Fruit fly (Drosophila melanogaster): ENCODE results near the gene CG13458.

Gene CG13458

DNA sequence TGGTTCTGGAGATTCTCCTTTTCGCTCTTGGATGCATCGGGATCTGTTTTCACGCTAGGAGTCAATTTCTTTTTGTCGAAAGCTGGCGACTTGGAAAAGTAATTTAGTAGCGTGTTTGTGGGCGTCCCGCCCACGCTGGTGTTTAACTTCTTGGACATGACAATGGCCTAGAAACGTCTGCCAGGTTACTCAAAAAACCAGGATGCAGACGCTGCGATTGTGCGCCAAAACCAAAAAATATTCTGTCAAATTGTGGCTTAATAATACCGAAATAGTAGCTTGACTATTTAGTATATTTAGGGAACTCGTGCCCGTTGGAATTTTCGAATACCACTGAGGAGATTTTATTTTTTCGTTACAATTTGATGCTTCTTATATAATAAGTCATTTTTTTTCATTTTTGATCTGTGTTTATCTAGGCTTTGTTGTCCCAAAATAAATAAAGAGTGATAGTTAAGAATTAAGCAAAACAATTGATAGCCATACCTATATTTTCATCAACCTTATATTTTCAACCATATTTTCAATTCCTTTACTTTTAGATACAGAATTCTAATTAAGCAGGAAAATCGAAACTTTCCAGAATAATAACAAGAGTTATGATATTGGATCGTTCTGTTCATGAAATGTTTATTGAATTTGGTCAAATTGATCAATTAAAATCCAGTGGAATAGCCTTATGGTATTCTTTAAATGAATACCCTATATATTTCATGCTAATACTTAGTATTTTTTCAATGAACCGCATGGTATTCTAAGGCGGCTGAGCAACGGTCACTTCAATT, 45.2 kb downstream of the CG13458 start, which contains the start of the genes Msh6 and Prp31 (continued):
- TF ChIP-seq kay (GFP tag; optimal IDR thresholded peaks at IDR 0.05) = no peak
- TF ChIP-seq jumu (GFP tag; optimal IDR thresholded peaks at IDR 0.05) = peak; percentile 50
- TF ChIP-seq CG1233 (GFP tag; optimal IDR thresholded peaks at IDR 0.05) = peak; percentile 63
- TF ChIP-seq jigr1 (GFP tag; IDR thresholded peaks at IDR 0.05) = no peak; the same call in 2 of the 3 replicates
- TF ChIP-seq CG12299 (tag; optimal IDR thresholded peaks at IDR 0.05) = no peak
- TF ChIP-seq Nf-YC (tag; optimal IDR thresholded peaks at IDR 0.05) = no peak
- peak; percentile 36 for TF ChIP-seq crc (GFP tag; optimal IDR thresholded peaks at IDR 0.05)
- no peak for TF ChIP-seq Mad (GFP tag; optimal IDR thresholded peaks at IDR 0.05)
- peak; percentile 71 for TF ChIP-seq ssp (GFP tag; IDR thresholded peaks at IDR 0.05)
- no peak for TF ChIP-seq gsb-n (tag; optimal IDR thresholded peaks at IDR 0.05)
- TF ChIP-seq Oaz (GFP tag; IDR thresholded peaks at IDR 0.05) = no peak
- no peak for TF ChIP-seq sc (optimal IDR thresholded peaks at IDR 0.05)
- TF ChIP-seq sc (GFP tag; optimal IDR thresholded peaks at IDR 0.05) = peak; percentile 46
- TF ChIP-seq BtbVII (GFP tag; optimal IDR thresholded peaks at IDR 0.05) = no peak
- no peak for TF ChIP-seq chinmo (GFP tag; IDR thresholded peaks at IDR 0.05; ENCODE audit: partially characterized antibody)
- TF ChIP-seq btn (GFP tag; optimal IDR thresholded peaks at IDR 0.05) = no peak
- peak; percentile 72 for TF ChIP-seq CG10209 (GFP tag; optimal IDR thresholded peaks at IDR 0.05)
- no peak for TF ChIP-seq nau (GFP tag; optimal IDR thresholded peaks at IDR 0.05)
- peak; percentile 21 for TF ChIP-seq CG2202 (tag; optimal IDR thresholded peaks at IDR 0.05)
- TF ChIP-seq Ada2b (GFP tag; IDR thresholded peaks at IDR 0.05) = peak; percentile 67
- peak; percentile 42; the same call in 1 of the 2 replicates for TF ChIP-seq Ptx1 (GFP tag; IDR thresholded peaks at IDR 0.05)
- no peak for TF ChIP-seq tio (GFP tag; optimal IDR thresholded peaks at IDR 0.05)
- no peak for TF ChIP-seq peb (GFP tag; IDR thresholded peaks at IDR 0.05)
- peak; percentile 72 for TF ChIP-seq twi (tag; optimal IDR thresholded peaks at IDR 0.05)
- no peak for TF ChIP-seq CkIIα-i1 (GFP tag; IDR thresholded peaks at IDR 0.05)
- TF ChIP-seq CG5953 (GFP tag; IDR thresholded peaks at IDR 0.05) = no peak
- no peak for TF ChIP-seq z (GFP tag; IDR thresholded peaks at IDR 0.05)
- TF ChIP-seq CG12236 (GFP tag; optimal IDR thresholded peaks at IDR 0.05) = peak; percentile 46
- peak; percentile 6; the same call in 1 of the 2 replicates for TF ChIP-seq stc (GFP tag; IDR thresholded peaks at IDR 0.05)
- peak; percentile 3 for TF ChIP-seq dm (GFP tag; optimal IDR thresholded peaks at IDR 0.05)
- no peak for TF ChIP-seq yki (optimal IDR thresholded peaks at IDR 0.05)
- no peak for TF ChIP-seq unc-4 (GFP tag; IDR thresholded peaks at IDR 0.05; ENCODE audit: partially characterized antibody)
- peak; percentile 82 for TF ChIP-seq CG13775 (GFP tag; optimal IDR thresholded peaks at IDR 0.05)
- TF ChIP-seq CG4328 (GFP tag; optimal IDR thresholded peaks at IDR 0.05) = peak; percentile 42
- TF ChIP-seq CG18619 (GFP tag; optimal IDR thresholded peaks at IDR 0.05) = peak; percentile 70
- TF ChIP-seq ken (GFP tag; IDR thresholded peaks at IDR 0.05) = peak; percentile 39; the same call in 1 of the 3 replicates
- TF ChIP-seq CG7839 (tag; optimal IDR thresholded peaks at IDR 0.05) = peak; percentile 82
- no peak for TF ChIP-seq trh (GFP tag; optimal IDR thresholded peaks at IDR 0.05)
- peak; percentile 80 for TF ChIP-seq CG30403 (GFP tag; optimal IDR thresholded peaks at IDR 0.05)
- TF ChIP-seq Abd-B (GFP tag; optimal IDR thresholded peaks at IDR 0.05) = peak; percentile 87
- peak; percentile 62 for TF ChIP-seq Bteb2 (GFP tag; optimal IDR thresholded peaks at IDR 0.05)
- peak; percentile 60; the same call in 1 of the 2 replicates for TF ChIP-seq CG31224 (GFP tag; IDR thresholded peaks at IDR 0.05)
- peak; percentile 23; the same call in 1 of the 2 replicates for TF ChIP-seq ara (GFP tag; IDR thresholded peaks at IDR 0.05)
- TF ChIP-seq tin (GFP tag; optimal IDR thresholded peaks at IDR 0.05) = peak; percentile 70
- TF ChIP-seq gem (tag; optimal IDR thresholded peaks at IDR 0.05) = no peak
- TF ChIP-seq CG18599 (GFP tag; optimal IDR thresholded peaks at IDR 0.05) = peak; percentile 55
- peak; percentile 85 for TF ChIP-seq CG2120 (GFP tag; optimal IDR thresholded peaks at IDR 0.05)
- no peak for TF ChIP-seq scrt (GFP tag; optimal IDR thresholded peaks at IDR 0.05)
- peak; percentile 5 to 75 for TF ChIP-seq chif (GFP tag; optimal IDR thresholded peaks at IDR 0.05)
- TF ChIP-seq Taf1 (GFP tag; IDR thresholded peaks at IDR 0.05) = no peak
- TF ChIP-seq az2 (GFP tag; optimal IDR thresholded peaks at IDR 0.05) = peak; percentile 78

Data from whole organism, embryonic.